Worm (Caenorhabditis elegans): ENCODE measurements around the gene kbp-1.
A peak's percentile ranks its signal among the peaks of the same experiment; 100 is the strongest.

Gene kbp-1

DNA sequence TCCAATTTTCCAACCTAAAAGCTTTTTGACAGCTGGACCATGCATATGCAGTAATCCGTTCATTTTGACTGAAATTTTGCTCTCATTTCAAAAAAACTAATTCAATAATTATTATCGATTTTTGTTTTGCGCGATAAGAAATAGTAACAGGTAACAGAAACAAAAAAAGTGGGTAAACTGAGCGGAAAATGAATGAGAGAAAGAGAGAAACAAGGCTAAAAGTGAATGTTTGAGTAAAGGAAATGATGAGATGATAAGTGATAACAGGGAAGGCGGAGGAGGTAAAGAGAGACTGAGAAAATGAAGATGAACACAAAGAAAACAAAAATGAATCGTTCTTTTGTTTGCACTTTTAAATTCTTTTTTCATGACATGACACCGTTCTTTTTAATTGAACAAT is 5.5 kb upstream of the kbp-1 start, which contains the start of gene sma-3:
Gene sma-3, minus strand, starts transcription at position 68 of the 400 bp plus-strand sequence.
- peak; percentile 47 for TF ChIP-seq blmp-1 (tag; optimal IDR thresholded peaks at IDR 0.05)
- no peak for TF ChIP-seq tbx-8 (GFP tag; optimal IDR thresholded peaks at IDR 0.05)

DNA sequence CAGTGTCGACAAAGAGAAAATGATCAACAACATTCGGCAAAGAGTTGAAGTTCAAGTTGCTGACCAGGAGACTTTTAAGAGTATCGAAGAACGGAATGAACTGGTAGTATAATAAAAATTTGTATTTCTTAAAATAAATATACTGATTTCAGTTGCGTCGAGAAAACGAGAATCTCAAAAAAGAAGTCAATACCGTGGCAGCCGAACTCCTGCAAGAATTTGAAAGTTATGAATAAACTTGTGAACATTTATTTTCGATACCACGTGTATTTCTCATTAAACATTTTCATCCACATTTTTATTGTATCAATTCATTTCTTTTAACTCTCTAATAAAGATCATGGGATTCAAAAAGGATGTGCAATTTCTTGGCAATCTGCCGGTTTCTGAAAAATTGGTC is 563 bp downstream of the kbp-1 start, which contains the start of gene K04C2.8:
Gene K04C2.8, plus strand, starts transcription at position 301 of the 400 bp plus-strand sequence.
- TF ChIP-seq bed-3 (GFP tag; optimal IDR thresholded peaks at IDR 0.05) (no peak), sptf-1 (tag; optimal IDR thresholded peaks at IDR 0.05) (no peak), snpc-4 (tag; optimal IDR thresholded peaks at IDR 0.05) (no peak), ztf-11 (tag; optimal IDR thresholded peaks at IDR 0.05) (no peak), mls-2 (tag; optimal IDR thresholded peaks at IDR 0.05) (no peak), ces-1 (GFP tag; optimal IDR thresholded peaks at IDR 0.05) (no peak), elt-3 (tag; optimal IDR thresholded peaks at IDR 0.05) (no peak), lin-13 (tag; optimal IDR thresholded peaks at IDR 0.05) (no peak), elt-1 (tag; optimal IDR thresholded peaks at IDR 0.05; ENCODE audit: borderline replicate concordance, insufficient read depth) (no peak), ceh-83 (GFP tag; optimal IDR thresholded peaks at IDR 0.05) (no peak), M03D4.4 (tag; optimal IDR thresholded peaks at IDR 0.05) (no peak), ceh-43 (GFP tag; optimal IDR thresholded peaks at IDR 0.05) (no peak), lin-32 (GFP tag; optimal IDR thresholded peaks at IDR 0.05) (no peak), nhr-237 (tag; optimal IDR thresholded peaks at IDR 0.05) (no peak)

DNA sequence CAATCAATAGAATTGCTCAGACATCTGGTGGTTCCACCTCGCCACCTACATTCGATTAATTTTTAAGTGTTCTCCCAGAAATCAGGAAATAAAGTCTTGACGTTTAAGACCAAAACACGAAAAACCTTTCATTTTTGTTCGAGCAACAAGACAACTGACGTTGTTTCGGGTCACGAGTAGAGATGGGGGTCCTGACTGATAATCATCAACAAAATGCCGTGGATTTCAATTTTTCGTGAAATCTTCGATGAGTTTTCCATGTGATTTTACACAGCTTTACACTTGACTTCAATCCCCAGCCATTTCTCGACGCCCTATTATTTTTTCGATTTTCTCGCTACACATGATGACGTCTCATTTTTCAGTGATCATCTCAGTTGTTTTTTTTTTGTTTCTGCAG is 1.6 kb downstream of the kbp-1 start:
- TF ChIP-seq nhr-2 (tag; optimal IDR thresholded peaks at IDR 0.05) = no peak
- no peak for TF ChIP-seq pha-4 (tag; optimal IDR thresholded peaks at IDR 0.05)
- no peak for TF ChIP-seq unc-120 (tag; optimal IDR thresholded peaks at IDR 0.05; ENCODE audit: poor library complexity, severe bottlenecking)
- no peak for TF ChIP-seq zip-8 (tag; optimal IDR thresholded peaks at IDR 0.05)
- TF ChIP-seq mls-2 (tag; optimal IDR thresholded peaks at IDR 0.05) = no peak
- TF ChIP-seq elt-3 (tag; optimal IDR thresholded peaks at IDR 0.05) = no peak

DNA sequence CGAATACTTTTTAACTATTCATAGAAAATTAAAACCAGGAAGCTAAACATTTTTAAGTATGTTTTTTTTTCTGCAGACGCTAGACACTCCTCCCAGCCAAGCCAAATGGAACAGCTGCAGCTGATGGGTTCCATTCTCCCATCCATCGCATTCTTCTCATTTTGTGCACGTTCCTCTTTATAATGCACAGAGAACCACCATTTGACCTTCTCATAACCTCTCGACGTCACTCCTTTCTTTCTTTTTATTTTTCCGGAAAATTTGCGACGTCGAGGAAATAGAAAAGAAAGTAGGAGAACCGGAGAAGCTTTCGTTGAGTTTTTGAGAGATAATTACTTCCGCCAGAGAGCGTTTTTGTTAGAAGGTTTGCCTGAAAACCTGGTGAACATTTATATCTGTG is 2.2 kb downstream of the kbp-1 start:
- no peak for TF ChIP-seq sptf-1 (tag; optimal IDR thresholded peaks at IDR 0.05)
- TF ChIP-seq M03D4.4 (tag; optimal IDR thresholded peaks at IDR 0.05) = no peak
- TF ChIP-seq hlh-1 (tag; optimal IDR thresholded peaks at IDR 0.05) = peak; percentile 52
- peak; percentile 46 for TF ChIP-seq nhr-2 (tag; optimal IDR thresholded peaks at IDR 0.05)

DNA sequence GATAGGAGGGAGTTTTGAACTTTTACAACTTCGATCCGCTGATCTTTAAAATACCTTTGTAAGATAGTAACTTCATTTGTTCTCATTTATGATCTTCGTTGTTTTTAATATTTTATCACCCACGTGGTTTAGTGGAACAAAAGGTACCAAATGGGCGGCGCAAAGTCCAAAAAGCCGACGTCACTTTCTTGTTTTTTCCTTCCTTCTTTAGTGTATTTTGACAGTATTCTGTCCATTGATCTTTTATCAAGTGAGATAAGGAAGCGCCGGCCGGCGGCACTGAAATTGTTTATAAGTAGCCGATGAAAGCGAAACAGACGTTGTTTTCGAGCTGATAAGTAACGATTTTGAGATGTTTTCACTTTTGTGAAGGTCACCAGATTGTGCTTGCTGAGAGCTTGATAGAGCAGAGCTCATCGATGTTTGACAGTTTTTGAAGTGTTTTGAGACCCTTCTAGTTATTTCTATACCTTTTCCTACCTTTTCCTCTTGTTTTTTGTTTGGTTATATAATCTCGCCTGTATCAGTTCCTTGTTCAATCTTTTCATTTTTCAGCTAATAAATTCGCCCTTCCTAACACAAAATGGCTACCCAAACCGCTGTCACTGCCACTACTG is 3.2 kb downstream of the kbp-1 start, which contains the start of gene K04C2.3:
Gene K04C2.3, plus strand, starts transcription at position 556 of the 617 bp plus-strand sequence.
- no peak for TF ChIP-seq cnd-1 (tag; optimal IDR thresholded peaks at IDR 0.05)
- TF ChIP-seq unc-39 (tag; optimal IDR thresholded peaks at IDR 0.05) = no peak
- TF ChIP-seq nhr-28 (tag; optimal IDR thresholded peaks at IDR 0.05) = no peak
- TF ChIP-seq nhr-76 (tag; optimal IDR thresholded peaks at IDR 0.05) = no peak
- TF ChIP-seq drap-1 (GFP tag; optimal IDR thresholded peaks at IDR 0.05) = no peak
- no peak for TF ChIP-seq ceh-39 (tag; optimal IDR thresholded peaks at IDR 0.05)
- TF ChIP-seq mep-1 (tag; optimal IDR thresholded peaks at IDR 0.05) = no peak
- no peak for TF ChIP-seq pha-4 (tag; optimal IDR thresholded peaks at IDR 0.05)
- no peak for TF ChIP-seq ham-2 (GFP tag; optimal IDR thresholded peaks at IDR 0.05)
- no peak for TF ChIP-seq sem-2 (GFP tag; optimal IDR thresholded peaks at IDR 0.05)
- no peak for TF ChIP-seq ces-1 (GFP tag; optimal IDR thresholded peaks at IDR 0.05)
- TF ChIP-seq mls-2 (tag; optimal IDR thresholded peaks at IDR 0.05) = no peak
- TF ChIP-seq mab-5 (tag; optimal IDR thresholded peaks at IDR 0.05) = no peak
- TF ChIP-seq lin-13 (tag; optimal IDR thresholded peaks at IDR 0.05) = no peak
- no peak for TF ChIP-seq tbx-8 (GFP tag; optimal IDR thresholded peaks at IDR 0.05)
- TF ChIP-seq hlh-1 (tag; optimal IDR thresholded peaks at IDR 0.05) = no peak
- TF ChIP-seq nhr-2 (tag; optimal IDR thresholded peaks at IDR 0.05) = no peak
- no peak for TF ChIP-seq nhr-12 (tag; optimal IDR thresholded peaks at IDR 0.05)

All from whole organism, mixed stage, embryonic.